Worm (Caenorhabditis elegans) whole organism, mixed stage, embryonic: ENCODE data around the gene R03D7.8.

Experiments used
- M03D4.4 ChIP-seq: sonication (generic microtip); optimal IDR thresholded peaks from 2 replicates; lab custom pipeline; 2017; ENCODE audit warnings: mild to moderate bottlenecking, missing genetic modification characterization, missing compliant biosample characterization
- bed-3 ChIP-seq: fragments of 200-800 bp; sonication (Bioruptor generic); optimal IDR thresholded peaks from 3 replicates; lab custom pipeline; 2018; ENCODE audit warnings: mild to moderate bottlenecking, missing genetic modification characterization, moderate library complexity, missing compliant biosample characterization
- ceh-39 ChIP-seq: fragments of 150-350 bp; optimal IDR thresholded peaks from 2 replicates; lab custom pipeline; 2014; ENCODE audit warnings: missing biosample characterization, missing genetic modification characterization
- ceh-83 ChIP-seq: fragments of 200-800 bp; sonication (Bioruptor generic); optimal IDR thresholded peaks from 2 replicates; lab custom pipeline; 2018; ENCODE audit warnings: mild to moderate bottlenecking, missing genetic modification characterization, missing compliant biosample characterization
- ces-1 ChIP-seq: fragments of 150-350 bp; optimal IDR thresholded peaks from 2 replicates; lab custom pipeline; 2014; ENCODE audit warnings: missing biosample characterization, missing genetic modification reagents, missing genetic modification characterization
- cnd-1 ChIP-seq: fragments of 200-800 bp; sonication (Bioruptor generic); optimal IDR thresholded peaks from 2 replicates; lab custom pipeline; 2018; ENCODE audit warnings: mild to moderate bottlenecking, missing genetic modification characterization, missing compliant biosample characterization
- drap-1 ChIP-seq: fragments of 200-800 bp; sonication (Bioruptor generic); optimal IDR thresholded peaks from 3 replicates; lab custom pipeline; 2018; ENCODE audit warnings: mild to moderate bottlenecking, missing genetic modification characterization, missing compliant biosample characterization
- elt-1 ChIP-seq: sonication (generic microtip); optimal IDR thresholded peaks from 2 replicates; lab custom pipeline; 2017; ENCODE audit warnings: missing genetic modification characterization, mild to moderate bottlenecking, missing compliant biosample characterization, antibody characterized with exemption, moderate library complexity, borderline replicate concordance; ENCODE audit not compliant: insufficient read depth
- elt-3 ChIP-seq: fragments of 150-350 bp; optimal IDR thresholded peaks from 2 replicates; lab custom pipeline; 2014; ENCODE audit warnings: missing biosample characterization, missing genetic modification characterization
- hlh-1 ChIP-seq: fragments of 150-350 bp; optimal IDR thresholded peaks from 2 replicates; lab custom pipeline; 2014; ENCODE audit warnings: missing biosample characterization, missing genetic modification reagents, missing genetic modification characterization
- lin-13 ChIP-seq: fragments of 150-350 bp; optimal IDR thresholded peaks from 2 replicates; lab custom pipeline; 2014; ENCODE audit warnings: missing biosample characterization, missing genetic modification characterization
- lin-32 ChIP-seq: fragments of 200-800 bp; sonication (Bioruptor generic); optimal IDR thresholded peaks from 2 replicates; lab custom pipeline; 2018; ENCODE audit warnings: mild to moderate bottlenecking, missing genetic modification characterization, missing compliant biosample characterization
- lsy-2 ChIP-seq: fragments of 150-350 bp; optimal IDR thresholded peaks from 2 replicates; lab custom pipeline; 2014; ENCODE audit warnings: missing biosample characterization, missing genetic modification characterization
- mab-5 ChIP-seq: fragments of 150-350 bp; optimal IDR thresholded peaks from 2 replicates; lab custom pipeline; 2014; ENCODE audit warnings: missing biosample characterization, missing genetic modification characterization
- mep-1 ChIP-seq: fragments of 150-350 bp; optimal IDR thresholded peaks from 2 replicates; lab custom pipeline; 2017; ENCODE audit warnings: missing biosample characterization, missing genetic modification reagents, missing genetic modification characterization, inconsistent platforms
- nhr-12 ChIP-seq: fragments of 150-350 bp; optimal IDR thresholded peaks from 2 replicates; lab custom pipeline; 2014; ENCODE audit warnings: missing biosample characterization, missing genetic modification characterization
- nhr-2 ChIP-seq: fragments of 150-350 bp; optimal IDR thresholded peaks from 2 replicates; lab custom pipeline; 2014; ENCODE audit warnings: missing biosample characterization, missing genetic modification characterization
- nhr-237 ChIP-seq: fragments of 150-350 bp; optimal IDR thresholded peaks from 2 replicates; lab custom pipeline; 2014; ENCODE audit warnings: missing biosample characterization, missing genetic modification characterization
- nhr-28 ChIP-seq: fragments of 150-350 bp; optimal IDR thresholded peaks from 2 replicates; lab custom pipeline; 2014; ENCODE audit warnings: missing biosample characterization, missing genetic modification characterization
- nhr-76 ChIP-seq: sonication (generic microtip); optimal IDR thresholded peaks from 2 replicates; lab custom pipeline; 2017; ENCODE audit warnings: missing biosample characterization, missing genetic modification characterization
- sem-2 ChIP-seq: fragments of 200-800 bp; sonication (Bioruptor generic); optimal IDR thresholded peaks from 2 replicates; lab custom pipeline; 2018; ENCODE audit warnings: mild to moderate bottlenecking, missing genetic modification characterization, missing compliant biosample characterization
- snpc-4 ChIP-seq: fragments of 150-350 bp; optimal IDR thresholded peaks from 2 replicates; lab custom pipeline; 2014; ENCODE audit warnings: missing biosample characterization, missing genetic modification characterization
- sptf-1 ChIP-seq: sonication (generic microtip); optimal IDR thresholded peaks from 2 replicates; lab custom pipeline; 2017; ENCODE audit warnings: mild to moderate bottlenecking, missing genetic modification characterization, moderate library complexity, missing compliant biosample characterization
- unc-39 ChIP-seq: fragments of 150-350 bp; optimal IDR thresholded peaks from 2 replicates; lab custom pipeline; 2014; ENCODE audit warnings: missing biosample characterization, missing genetic modification characterization
- unc-62 ChIP-seq: fragments of 150-350 bp; optimal IDR thresholded peaks from 2 replicates; lab custom pipeline; 2014; ENCODE audit warnings: missing biosample characterization, missing genetic modification reagents, missing genetic modification characterization
- zip-8 ChIP-seq: fragments of 150-350 bp; optimal IDR thresholded peaks from 2 replicates; lab custom pipeline; 2014; ENCODE audit warnings: missing biosample characterization, missing genetic modification characterization
- ztf-11 ChIP-seq: fragments of 150-350 bp; optimal IDR thresholded peaks from 2 replicates; lab custom pipeline; 2014; ENCODE audit warnings: missing biosample characterization, missing genetic modification characterization

The R03D7.8 gene

ce11 chrII:10982017-10982416 is 25.3 kb upstream of the R03D7.8 start:
- TF ChIP-seq hlh-1 (tag; lab: Kevin White, UChicago) = peak; percentile 78
- no peak for TF ChIP-seq ceh-39 (tag; lab: Kevin White, UChicago)
- no peak for TF ChIP-seq nhr-12 (tag; lab: Kevin White, UChicago)
- peak; percentile 60 for TF ChIP-seq unc-62 (GFP tag; lab: Kevin White, UChicago)

- TF ChIP-seq elt-1 (tag; lab: Kevin White, UChicago) (no peak), nhr-76 (tag; lab: Kevin White, UChicago) (no peak), ztf-11 (tag; lab: Kevin White, UChicago) (no peak), elt-3 (tag; lab: Kevin White, UChicago) (no peak), ceh-83 (GFP tag; lab: Kevin White, UChicago) (no peak), cnd-1 (no peak), ces-1 (GFP tag; lab: Kevin White, UChicago) (no peak), lin-13 (tag; lab: Kevin White, UChicago) (no peak), ceh-39 (tag; lab: Kevin White, UChicago) (no peak), nhr-12 (tag; lab: Kevin White, UChicago) (no peak), zip-8 (tag; lab: Kevin White, UChicago) (no peak), unc-39 (tag; lab: Kevin White, UChicago) (no peak), M03D4.4 (tag; lab: Kevin White, UChicago) (no peak), drap-1 (no peak), sptf-1 (tag; lab: Kevin White, UChicago) (no peak)
These were observed 18.5 kb upstream of the R03D7.8 start, which contains the start of gene ptp-3 for ce11 chrII:10975239-10975638. Gene ptp-3 (plus strand): TSS chrII:10975539.

ce11 chrII:10971677-10972076 is 15.0 kb upstream of the R03D7.8 start:
- TF ChIP-seq unc-39 (tag; lab: Kevin White, UChicago) (no peak), lin-13 (tag; lab: Kevin White, UChicago) (no peak), cnd-1 (no peak), ces-1 (GFP tag; lab: Kevin White, UChicago) (peak; percentile 72)
- TF ChIP-seq, all 35 proteins: peak for 1

- TF ChIP-seq sptf-1 (tag; lab: Kevin White, UChicago) (no peak), ces-1 (GFP tag; lab: Kevin White, UChicago) (peak; percentile 50)
These were observed 13.9 kb upstream of the R03D7.8 start for ce11 chrII:10970625-10971024.

ce11 chrII:10964748-10965147 is 8.1 kb upstream of the R03D7.8 start:
- TF ChIP-seq unc-39 (tag; lab: Kevin White, UChicago) = no peak
- TF ChIP-seq ces-1 (GFP tag; lab: Kevin White, UChicago) = peak; percentile 71

- TF ChIP-seq bed-3 (no peak), hlh-1 (tag; lab: Kevin White, UChicago) (no peak), nhr-76 (tag; lab: Kevin White, UChicago) (no peak), zip-8 (tag; lab: Kevin White, UChicago) (peak; percentile 76), lin-32 (GFP tag; lab: Kevin White, UChicago) (no peak), lin-13 (tag; lab: Kevin White, UChicago) (no peak), drap-1 (no peak), unc-62 (GFP tag; lab: Kevin White, UChicago) (peak; percentile 72), ces-1 (GFP tag; lab: Kevin White, UChicago) (no peak), mab-5 (tag; lab: Kevin White, UChicago) (no peak), ztf-11 (tag; lab: Kevin White, UChicago) (no peak), nhr-28 (no peak), sem-2 (GFP tag; lab: Kevin White, UChicago) (no peak), cnd-1 (no peak), nhr-2 (tag; lab: Kevin White, UChicago) (no peak), nhr-237 (tag; lab: Kevin White, UChicago) (no peak), elt-3 (tag; lab: Kevin White, UChicago) (peak; percentile 66), sptf-1 (tag; lab: Kevin White, UChicago) (no peak), snpc-4 (tag; lab: Kevin White, UChicago) (no peak), ceh-83 (GFP tag; lab: Kevin White, UChicago) (no peak)
These were observed 3.0 kb upstream of the R03D7.8 start for ce11 chrII:10959676-10960075.

ce11 chrII:10959138-10959537 is 2.4 kb upstream of the R03D7.8 start:
- TF ChIP-seq mep-1 (tag; lab: Kevin White, UChicago) = no peak
- TF ChIP-seq ceh-83 (GFP tag; lab: Kevin White, UChicago) = no peak
- no peak for TF ChIP-seq hlh-1 (tag; lab: Kevin White, UChicago)
- TF ChIP-seq lsy-2 = no peak
- no peak for TF ChIP-seq nhr-2 (tag; lab: Kevin White, UChicago)
- TF ChIP-seq mab-5 (tag; lab: Kevin White, UChicago) = no peak
- TF ChIP-seq ceh-39 (tag; lab: Kevin White, UChicago) = no peak
- TF ChIP-seq nhr-28 = no peak
- no peak for TF ChIP-seq M03D4.4 (tag; lab: Kevin White, UChicago)
